Worm (Caenorhabditis elegans): ENCODE data around the gene deg-1.

- TF ChIP-seq nhr-237 (tag; optimal IDR thresholded peaks at IDR 0.05): no peak
- no peak for TF ChIP-seq mab-5 (tag; optimal IDR thresholded peaks at IDR 0.05)
- TF ChIP-seq nhr-25 (tag; optimal IDR thresholded peaks at IDR 0.05): no peak
- TF ChIP-seq ceh-16 (tag; optimal IDR thresholded peaks at IDR 0.05): no peak
- no peak for TF ChIP-seq fos-1 (tag; optimal IDR thresholded peaks at IDR 0.05)
- TF ChIP-seq R02D3.7 (tag; optimal IDR thresholded peaks at IDR 0.05): no peak
Observed at ce11 chrX:7816434-7816974, 63.6 kb downstream of the deg-1 start, which contains the start of the genes sek-1 and R03G5.6.

All from whole organism, L2 larva.